Fruit fly (Drosophila melanogaster) whole organism, wandering third instar larva: Measurements from ENCODE around the gene RhoGEF3.

Experiments used
- Dfd ChIP-seq: fragments of >200 bp; optimal IDR thresholded peaks from 2 replicates; lab custom pipeline; 2017; ENCODE audit warnings: missing biosample characterization, missing genetic modification characterization
- GATAd ChIP-seq: sonication (Bioruptor generic); optimal IDR thresholded peaks from 2 replicates; lab custom pipeline; 2016; ENCODE audit warnings: missing biosample characterization, missing genetic modification characterization
- Hr83 ChIP-seq: fragments of 200-300 bp; sonication (Bioruptor generic); optimal IDR thresholded peaks from 2 replicates; lab custom pipeline; 2016; ENCODE audit warnings: missing biosample characterization, mild to moderate bottlenecking, missing genetic modification characterization, moderate library complexity; ENCODE audit not compliant: poor library complexity, severe bottlenecking
- br ChIP-seq: fragments of 200-800 bp; sonication (Bioruptor generic); optimal IDR thresholded peaks from 2 replicates; lab custom pipeline; 2016; ENCODE audit warnings: missing biosample characterization, missing genetic modification characterization
- dmrt93B ChIP-seq: fragments of 200-800 bp; sonication (Bioruptor generic); optimal IDR thresholded peaks from 2 replicates; lab custom pipeline; 2018; ENCODE audit warnings: missing biosample characterization, mild to moderate bottlenecking, missing genetic modification characterization
- h ChIP-seq: fragments of 200-800 bp; sonication (Bioruptor generic); optimal IDR thresholded peaks from 3 replicates; lab custom pipeline; 2016; ENCODE audit warnings: missing biosample characterization, mild to moderate bottlenecking, missing genetic modification characterization
- pan ChIP-seq: fragments of >200 bp; optimal IDR thresholded peaks from 2 replicates; lab custom pipeline; 2017

DNA sequence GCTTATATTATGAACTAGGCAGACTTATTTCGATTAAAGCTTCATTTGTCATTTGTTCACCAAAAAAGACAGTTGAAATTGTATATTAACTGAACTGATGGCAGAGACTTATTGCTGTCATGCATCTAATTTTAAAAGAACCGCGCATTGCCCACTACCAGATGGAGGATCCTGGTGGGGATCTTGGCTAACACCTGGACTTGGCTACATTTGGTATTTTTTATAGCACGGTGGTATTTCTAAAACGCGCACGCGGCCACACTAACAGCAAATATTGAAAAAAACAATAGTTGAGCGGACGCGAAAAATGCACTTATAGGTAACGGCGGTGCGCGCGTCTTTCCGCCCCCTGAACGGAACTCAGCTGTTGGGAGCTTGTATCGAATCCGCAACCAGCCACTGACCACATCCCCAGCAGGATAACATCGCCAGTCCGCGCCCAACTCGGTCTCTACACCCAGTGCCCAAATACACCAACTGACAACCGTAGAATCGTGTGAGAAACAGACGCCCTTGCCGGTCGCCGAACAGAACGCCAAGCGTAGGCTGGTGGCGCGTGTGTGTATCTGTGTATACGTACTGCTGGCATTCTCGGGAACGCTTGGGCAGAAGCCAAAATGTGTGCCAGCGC, 15.0 kb downstream of the RhoGEF3 start:
- TF ChIP-seq Dfd (no peak), dmrt93B (GFP tag; lab: Kevin White, UChicago) (no peak), GATAd (GFP tag; lab: Kevin White, UChicago) (no peak), pan (lab: Kevin White, UChicago) (no peak), h (GFP tag; lab: Kevin White, UChicago) (peak; percentile 35), Hr83 (no peak), br (GFP tag; lab: Kevin White, UChicago) (no peak)
